Worm (Caenorhabditis elegans) whole organism, L2 larva: ENCODE measurements around the gene Y43F8B.17.

Source experiments
- F13H6.1 ChIP-seq: sonication (generic microtip); optimal IDR thresholded peaks from 2 replicates; lab custom pipeline; 2016; ENCODE audit warnings: missing genetic modification characterization, missing compliant biosample characterization
- aly-2 ChIP-seq: fragments of 150-350 bp; optimal IDR thresholded peaks from 2 replicates; lab custom pipeline; 2014; ENCODE audit warnings: missing biosample characterization, missing genetic modification characterization
- blmp-1 ChIP-seq: sonication (generic microtip); optimal IDR thresholded peaks from 2 replicates; lab custom pipeline; 2017; ENCODE audit warnings: missing genetic modification characterization, mild to moderate bottlenecking, missing compliant biosample characterization, antibody characterized with exemption, moderate library complexity; ENCODE audit not compliant: insufficient read depth
- crh-2 ChIP-seq: sonication (generic microtip); optimal IDR thresholded peaks from 2 replicates; lab custom pipeline; 2017; ENCODE audit warnings: missing biosample characterization, missing genetic modification characterization
- elt-3 ChIP-seq: sonication (generic microtip); optimal IDR thresholded peaks from 2 replicates; lab custom pipeline; 2017; ENCODE audit warnings: missing biosample characterization, missing genetic modification characterization
- fos-1 ChIP-seq: fragments of 150-350 bp; optimal IDR thresholded peaks from 2 replicates; lab custom pipeline; 2014; ENCODE audit warnings: missing biosample characterization, missing genetic modification characterization
- gmeb-1 ChIP-seq: fragments of 150-350 bp; optimal IDR thresholded peaks from 2 replicates; lab custom pipeline; 2014; ENCODE audit warnings: missing biosample characterization, missing genetic modification characterization
- nhr-10 ChIP-seq: sonication (generic microtip); optimal IDR thresholded peaks from 2 replicates; lab custom pipeline; 2017; ENCODE audit warnings: missing biosample characterization, missing genetic modification characterization
- nhr-12 ChIP-seq: fragments of 150-350 bp; optimal IDR thresholded peaks from 2 replicates; lab custom pipeline; 2014; ENCODE audit warnings: missing biosample characterization, missing genetic modification characterization
- nhr-129 ChIP-seq: fragments of 150-350 bp; optimal IDR thresholded peaks from 2 replicates; lab custom pipeline; 2014; ENCODE audit warnings: missing biosample characterization, missing genetic modification characterization
- nhr-237 ChIP-seq: fragments of 150-350 bp; optimal IDR thresholded peaks from 2 replicates; lab custom pipeline; 2014; ENCODE audit warnings: missing biosample characterization, missing genetic modification characterization
- sma-3 ChIP-seq: sonication (generic microtip); optimal IDR thresholded peaks from 2 replicates; lab custom pipeline; 2016; ENCODE audit warnings: missing genetic modification reagents, missing genetic modification characterization, missing compliant biosample characterization
- sma-9 ChIP-seq, 2 experiments: fragments of 150-350 bp in 1 of 2; sonication (generic microtip) in 1 of 2; optimal IDR thresholded peaks; 2 replicates each; lab custom pipeline; 2014 to 2016; ENCODE audit warnings: missing genetic modification characterization in 2 of 2, mild to moderate bottlenecking in 1 of 2, missing biosample characterization in 1 of 2, missing compliant biosample characterization in 1 of 2, missing genetic modification reagents in 1 of 2, moderate library complexity in 1 of 2
- unc-39 ChIP-seq: fragments of 150-350 bp; optimal IDR thresholded peaks from 2 replicates; lab custom pipeline; 2014; ENCODE audit warnings: missing biosample characterization, missing genetic modification characterization
- unc-55 ChIP-seq: fragments of 150-350 bp; sonication (generic microtip); optimal IDR thresholded peaks from 3 replicates; lab custom pipeline; 2014; ENCODE audit warnings: missing biosample characterization, missing genetic modification reagents, missing genetic modification characterization

Y43F8B.17 gene

ce11 chrV:19529168-19529567 is 44.6 kb downstream of the Y43F8B.17 start (continued):
- peak; percentile 95 for TF ChIP-seq F13H6.1 (tag; lab: Kevin White, UChicago)
- TF ChIP-seq nhr-237 (tag; lab: Kevin White, UChicago), result no peak
- peak; percentile 96 for TF ChIP-seq unc-55

DNA sequence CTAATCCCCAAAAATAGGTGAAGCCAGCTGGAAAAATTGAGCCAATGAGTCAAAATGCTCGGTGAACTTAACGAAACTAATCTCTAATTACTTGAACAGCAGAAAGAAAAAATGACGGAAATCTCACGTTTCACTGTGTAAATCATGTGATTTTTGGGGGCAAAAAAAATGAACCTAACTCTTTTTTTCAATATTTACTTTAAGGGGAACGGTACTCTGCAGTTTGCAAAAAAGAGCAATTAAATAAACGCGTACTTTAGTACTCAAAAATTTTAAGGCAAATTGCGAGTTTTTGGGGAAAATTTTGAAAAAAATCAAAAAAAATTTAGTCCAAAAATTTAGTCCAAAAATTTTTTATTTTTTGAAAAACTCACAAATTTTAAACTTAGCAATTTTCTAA is 46.5 kb downstream of the Y43F8B.17 start:
- TF ChIP-seq elt-3, result no peak
- TF ChIP-seq sma-9 (GFP tag; optimal IDR thresholded peaks at IDR 0.05; lab: Kevin White, UChicago), result peak; percentile 20
- TF ChIP-seq sma-9 (tag; optimal IDR thresholded peaks at IDR 0.05; lab: Kevin White, UChicago), result no peak
- TF ChIP-seq, all 48 proteins: peak for 1

DNA sequence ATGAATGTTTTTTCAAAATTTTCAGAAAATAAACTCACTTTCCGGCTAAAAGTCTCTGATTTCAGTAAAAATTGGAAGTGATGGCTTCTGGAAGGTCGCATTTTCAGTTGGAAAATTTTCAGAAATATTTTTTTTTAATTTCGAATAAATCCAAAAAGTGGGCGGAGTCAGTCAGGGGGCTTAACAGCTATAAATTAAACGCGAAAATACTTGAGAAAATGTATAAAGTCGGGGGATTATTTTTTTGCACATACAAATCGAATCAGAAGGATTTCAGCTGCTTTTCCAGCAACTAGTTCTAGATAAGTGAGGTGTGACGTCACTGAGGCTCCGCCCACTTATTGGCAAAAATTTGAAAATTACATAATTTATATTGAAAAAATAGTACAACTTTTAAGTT is 48.5 kb downstream of the Y43F8B.17 start, which contains the start of gene Y43F8B.2:
Gene Y43F8B.2, minus strand, starts transcription at position 101 of the 400 bp plus-strand sequence.
- no peak for TF ChIP-seq nhr-129 (tag; lab: Kevin White, UChicago)
- no peak for TF ChIP-seq unc-39 (tag; lab: Kevin White, UChicago)
- TF ChIP-seq nhr-12 (tag; lab: Kevin White, UChicago), result no peak
- TF ChIP-seq F13H6.1 (tag; lab: Kevin White, UChicago), result no peak
- TF ChIP-seq, all 48 proteins: peak for 0

ce11 chrV:19533480-19533879 is 49.0 kb downstream of the Y43F8B.17 start:
- TF ChIP-seq nhr-10 (no peak), blmp-1 (tag; lab: Kevin White, UChicago) (peak; percentile 38), crh-2 (tag; lab: Kevin White, UChicago) (peak; percentile 69), aly-2 (no peak), fos-1 (peak; percentile 75), sma-3 (GFP tag; lab: Kevin White, UChicago) (peak; percentile 40), gmeb-1 (tag; lab: Kevin White, UChicago) (peak; percentile 53)
